Fruit fly (Drosophila melanogaster): ENCODE data around the gene Gip.

- TF ChIP-seq Sox102F (GFP tag; optimal IDR thresholded peaks at IDR 0.05) (peak; percentile 35), CG10669 (GFP tag; optimal IDR thresholded peaks at IDR 0.05) (no peak), CG6808 (GFP tag; optimal IDR thresholded peaks at IDR 0.05) (no peak), Ets21C (GFP tag; optimal IDR thresholded peaks at IDR 0.05) (no peak), CG16779 (tag; optimal IDR thresholded peaks at IDR 0.05) (no peak), Lpt (GFP tag; optimal IDR thresholded peaks at IDR 0.05) (no peak)
Observed at dm6 chrX:10318962-10319571, 10.6 kb downstream of the Gip start.

Measured in whole organism, prepupa.